Worm (Caenorhabditis elegans): ENCODE measurements around the gene F55B11.4.
"Not testable (repeated sequence)": the region's sequence is repeated elsewhere in the genome, so short reads cannot be mapped to it uniquely, and the experiment has no call there.

Gene F55B11.4

DNA sequence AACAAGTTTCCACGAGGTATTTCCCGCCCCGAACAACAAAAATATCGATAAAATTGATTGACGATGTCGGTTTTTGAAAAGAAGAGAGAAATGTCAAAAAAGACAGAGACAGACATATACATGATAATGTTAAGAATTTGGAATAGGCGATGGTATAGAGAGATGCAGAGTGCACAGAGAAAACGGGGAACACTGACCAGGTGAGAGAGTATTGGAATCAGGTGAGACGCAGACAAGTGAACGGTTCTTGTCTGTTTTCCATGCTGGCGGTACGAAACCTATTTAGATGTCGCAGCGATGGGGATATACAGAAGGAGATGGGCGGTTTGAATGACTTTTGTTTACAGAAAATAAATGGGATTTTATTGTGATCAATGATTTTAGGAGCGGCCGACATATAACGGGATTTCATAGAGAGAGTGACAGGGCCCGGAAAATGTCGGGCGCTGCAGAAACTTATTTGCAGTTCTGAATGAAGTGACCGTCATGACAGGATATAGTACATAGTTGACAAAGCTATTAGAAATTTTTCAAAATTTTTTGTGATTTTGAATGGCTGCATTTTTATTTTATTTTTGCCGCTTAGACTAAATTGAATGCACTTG, 14.6 kb upstream of the F55B11.4 start:
- TF ChIP-seq ceh-18 (tag; optimal IDR thresholded peaks at IDR 0.05) (no peak), eyg-1 (tag; optimal IDR thresholded peaks at IDR 0.05) (no peak), tbx-7 (tag; optimal IDR thresholded peaks at IDR 0.05) (no peak), K09A11.1 (tag; optimal IDR thresholded peaks at IDR 0.05; ENCODE audit: insufficient read depth) (no peak), che-1 (tag; optimal IDR thresholded peaks at IDR 0.05) (no peak), dmd-4 (tag; optimal IDR thresholded peaks at IDR 0.05; ENCODE audit: borderline replicate concordance) (no peak), ref-2 (tag; optimal IDR thresholded peaks at IDR 0.05) (no peak), syd-9 (tag; optimal IDR thresholded peaks at IDR 0.05) (no peak), ceh-34 (tag; optimal IDR thresholded peaks at IDR 0.05) (no peak), unc-55 (GFP tag; optimal IDR thresholded peaks at IDR 0.05) (no peak)

DNA sequence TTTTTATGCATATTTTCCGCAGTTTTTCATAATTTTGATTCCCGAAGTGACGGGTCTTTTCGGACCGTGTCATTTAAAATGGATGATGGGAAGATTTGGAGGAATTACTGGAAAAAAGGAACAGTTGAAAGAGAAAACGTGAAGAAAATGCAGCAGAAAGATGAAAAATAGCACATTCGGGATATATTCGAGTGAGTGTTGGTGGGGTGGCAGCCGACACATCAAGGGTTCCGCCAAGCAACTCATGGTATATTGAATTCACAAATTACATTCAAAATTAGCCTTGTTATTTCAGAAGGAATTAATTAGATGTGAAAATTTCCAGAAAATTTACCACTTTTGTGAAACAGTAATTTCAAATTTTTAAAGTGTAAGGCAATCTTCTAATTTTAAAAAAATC, 13.4 kb upstream of the F55B11.4 start, which contains the start of gene tra-3:
TSS of gene tra-3 (minus strand) at position 107 of the 400 bp plus-strand sequence.
- TF ChIP-seq K09A11.1 (tag; optimal IDR thresholded peaks at IDR 0.05; ENCODE audit: insufficient read depth) (no peak), C08G9.2 (tag; optimal IDR thresholded peaks at IDR 0.05) (no peak), ceh-30 (tag; optimal IDR thresholded peaks at IDR 0.05) (no peak), nhr-11 (tag; optimal IDR thresholded peaks at IDR 0.05) (no peak), sdc-2 (tag; optimal IDR thresholded peaks at IDR 0.05) (no peak), fkh-10 (GFP tag; optimal IDR thresholded peaks at IDR 0.05) (no peak), ama-1 (optimal IDR thresholded peaks at IDR 0.05) (no peak)

DNA sequence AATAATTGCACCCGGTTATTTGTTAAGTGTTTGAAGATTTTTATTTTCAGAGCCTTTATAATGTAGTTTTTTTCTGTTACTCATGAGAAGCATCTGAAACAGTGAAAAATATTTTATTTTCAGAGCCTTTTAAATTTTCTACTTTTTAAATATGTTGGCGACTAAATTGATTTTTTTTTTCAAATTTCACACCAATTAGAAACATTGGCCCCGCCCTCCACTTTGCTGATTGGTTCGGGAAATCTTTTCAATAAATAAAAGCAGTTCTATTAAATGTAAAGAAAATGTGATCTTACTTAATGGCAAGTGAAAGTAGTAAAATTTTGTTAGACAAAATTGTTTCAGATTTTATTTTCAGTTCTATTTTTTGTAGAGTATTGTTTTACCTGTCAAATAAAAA, 6.7 kb upstream of the F55B11.4 start:
- no peak for TF ChIP-seq eyg-1 (tag; optimal IDR thresholded peaks at IDR 0.05)
- peak; percentile 51 for TF ChIP-seq nfya-1 (tag; optimal IDR thresholded peaks at IDR 0.05)
- TF ChIP-seq ceh-30 (tag; optimal IDR thresholded peaks at IDR 0.05): no peak

DNA sequence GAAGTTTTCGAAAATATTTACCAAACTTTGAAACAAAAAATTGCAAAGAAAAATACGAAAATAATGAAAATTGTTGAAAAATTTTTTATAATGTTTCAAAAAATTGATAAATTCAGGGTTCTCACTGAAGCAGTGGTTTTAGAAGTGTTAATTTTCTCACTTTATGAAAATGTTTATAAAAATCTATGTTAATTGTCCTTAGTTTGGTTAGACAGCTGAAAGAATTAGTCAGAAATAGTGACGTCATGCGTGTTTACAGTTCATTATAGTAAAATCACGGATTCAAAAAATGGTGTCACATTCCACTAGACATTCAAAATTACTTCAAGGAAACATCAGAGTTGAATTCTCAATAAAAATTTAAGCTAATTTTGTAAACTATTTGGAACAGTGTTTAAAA, 5.2 kb upstream of the F55B11.4 start:
- TF ChIP-seq ceh-22 (tag; optimal IDR thresholded peaks at IDR 0.05) (no peak), dmd-4 (tag; optimal IDR thresholded peaks at IDR 0.05; ENCODE audit: borderline replicate concordance) (no peak), unc-42 (tag; optimal IDR thresholded peaks at IDR 0.05) (no peak), elt-4 (tag; optimal IDR thresholded peaks at IDR 0.05) (no peak), unc-86 (tag; optimal IDR thresholded peaks at IDR 0.05) (no peak), pag-3 (tag; optimal IDR thresholded peaks at IDR 0.05; ENCODE audit: borderline replicate concordance) (no peak), pqm-1 (tag; optimal IDR thresholded peaks at IDR 0.05) (no peak), sdc-2 (tag; optimal IDR thresholded peaks at IDR 0.05) (no peak), ceh-30 (tag; optimal IDR thresholded peaks at IDR 0.05) (no peak), ceh-45 (GFP tag; IDR thresholded peaks at IDR 0.05) (no peak), eyg-1 (tag; optimal IDR thresholded peaks at IDR 0.05) (no peak), ets-4 (tag; optimal IDR thresholded peaks at IDR 0.05) (no peak), ceh-18 (tag; optimal IDR thresholded peaks at IDR 0.05) (no peak), ceh-9 (tag; optimal IDR thresholded peaks at IDR 0.05) (no peak), sox-2 (GFP tag; IDR thresholded peaks at IDR 0.05) (no peak), hlh-30 (tag; optimal IDR thresholded peaks at IDR 0.05; ENCODE audit: insufficient read depth) (no peak)

DNA sequence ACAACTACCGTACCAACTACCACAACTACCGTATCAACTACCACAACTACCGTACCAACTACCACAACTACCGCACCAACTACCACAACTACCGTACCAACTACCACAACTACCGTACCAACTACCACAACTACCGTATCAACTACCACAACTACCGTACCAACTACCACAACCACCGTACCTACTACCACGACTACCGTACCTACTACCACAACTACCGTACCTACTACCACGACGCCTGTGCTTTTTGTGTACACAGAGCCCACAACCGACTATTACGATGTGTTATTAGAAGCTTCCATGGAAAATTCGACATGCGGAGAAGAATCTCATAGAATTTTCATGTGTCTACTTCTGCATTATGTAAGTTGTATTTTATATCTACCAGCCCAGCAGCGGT, 3.3 kb downstream of the F55B11.4 start, which contains the start of gene F55B11.5:
TSS of gene F55B11.5 (plus strand) at position 301 of the 400 bp plus-strand sequence.
- not testable (repeated sequence) for TF ChIP-seq pat-9, ceh-30, ttx-3 (tag; optimal IDR thresholded peaks at IDR 0.05)

DNA sequence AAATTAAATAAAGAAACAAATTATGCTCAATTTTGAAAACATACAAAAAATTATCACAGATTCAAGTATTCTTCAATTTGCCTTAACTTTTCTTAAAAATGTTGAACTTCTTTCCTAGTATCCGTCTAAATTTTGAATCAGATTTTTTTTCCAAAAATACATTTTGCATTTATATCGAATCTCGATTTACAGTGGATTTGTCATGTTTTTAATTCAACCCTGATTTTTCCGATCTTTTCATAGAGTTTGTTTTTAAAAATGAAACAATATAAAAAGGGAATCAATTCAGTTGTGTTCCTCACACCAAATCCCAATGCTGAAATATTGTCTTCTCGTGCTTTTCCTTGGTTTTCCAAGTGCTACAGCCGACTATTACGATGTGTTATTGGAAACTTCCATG, 6.3 kb downstream of the F55B11.4 start, which contains the start of gene F55B11.3:
TSS of gene F55B11.3 (plus strand) at position 301 of the 400 bp plus-strand sequence.
- TF ChIP-seq ahr-1 (tag; optimal IDR thresholded peaks at IDR 0.05): no peak

Measured in whole organism, late embryonic.